Fruit fly (Drosophila melanogaster): ENCODE results near the gene Ype.

Gene Ype

dm6 chrX:13373239-13374153 lies 13.7 kb downstream of the Ype start (continued):
- TF ChIP-seq CG10209 (GFP tag; optimal IDR thresholded peaks at IDR 0.05) (peak; percentile 86), btn (GFP tag; optimal IDR thresholded peaks at IDR 0.05) (no peak), sim (GFP tag; IDR thresholded peaks at IDR 0.05) (peak; percentile 59; the same call in 1 of the 2 replicates), CG6654 (GFP tag; optimal IDR thresholded peaks at IDR 0.05) (peak; percentile 3), Fer1 (GFP tag; optimal IDR thresholded peaks at IDR 0.05) (peak; percentile 86), bbx (GFP tag; IDR thresholded peaks at IDR 0.05; ENCODE audit: partially characterized antibody) (no peak), CG8281 (tag; optimal IDR thresholded peaks at IDR 0.05) (peak; percentile 18), Atf-2 (GFP tag; optimal IDR thresholded peaks at IDR 0.05) (peak; percentile 6), Scr (GFP tag; IDR thresholded peaks at IDR 0.05; ENCODE audit: partially characterized antibody) (no peak), cad (GFP tag; optimal IDR thresholded peaks at IDR 0.05) (no peak), Dek (tag; optimal IDR thresholded peaks at IDR 0.05) (peak; percentile 81), Stat92E (GFP tag; optimal IDR thresholded peaks at IDR 0.05) (peak in 1 of 3 experiments; percentile 33), Jarid2 (GFP tag; optimal IDR thresholded peaks at IDR 0.05) (peak; percentile 58), cg (GFP tag; optimal IDR thresholded peaks at IDR 0.05) (peak; percentile 55), Hmx (GFP tag; optimal IDR thresholded peaks at IDR 0.05) (no peak), lab (GFP tag; optimal IDR thresholded peaks at IDR 0.05) (peak; percentile 93), Opbp (GFP tag; IDR thresholded peaks at IDR 0.05; ENCODE audit: partially characterized antibody) (no peak), Doc2 (GFP tag; IDR thresholded peaks at IDR 0.05) (no peak), abd-A (tag; optimal IDR thresholded peaks at IDR 0.05) (peak; percentile 36), HLHmδ (GFP tag; optimal IDR thresholded peaks at IDR 0.05) (no peak), CG7839 (tag; optimal IDR thresholded peaks at IDR 0.05) (peak; percentile 79), mld (GFP tag; IDR thresholded peaks at IDR 0.05; ENCODE audit: partially characterized antibody) (no peak), CG2678 (tag; optimal IDR thresholded peaks at IDR 0.05) (peak; percentile 80), tx (GFP tag; optimal IDR thresholded peaks at IDR 0.05) (no peak), CG14441 (GFP tag; IDR thresholded peaks at IDR 0.05) (peak; percentile 86), CG11723 (GFP tag; optimal IDR thresholded peaks at IDR 0.05) (peak; percentile 77), CG1024 (GFP tag; IDR thresholded peaks at IDR 0.05) (peak; percentile 61; the same call in 1 of the 2 replicates), gt (GFP tag; IDR thresholded peaks at IDR 0.05) (no peak), en (GFP tag; optimal IDR thresholded peaks at IDR 0.05) (no peak), CG13296 (GFP tag; optimal IDR thresholded peaks at IDR 0.05) (peak; percentile 77), gcm (GFP tag; optimal IDR thresholded peaks at IDR 0.05) (peak; percentile 84), Hand (GFP tag; optimal IDR thresholded peaks at IDR 0.05) (peak; percentile 67), CG9727 (GFP tag; optimal IDR thresholded peaks at IDR 0.05) (peak; percentile 86), Elba2 (GFP tag; optimal IDR thresholded peaks at IDR 0.05) (no peak), croc (GFP tag; conservative IDR thresholded peaks at IDR 0.05) (peak; percentile 43; the same call in 1 of the 3 replicates), usp (GFP tag; optimal IDR thresholded peaks at IDR 0.05) (no peak), CG16815 (GFP tag; optimal IDR thresholded peaks at IDR 0.05) (peak; percentile 64), CG12236 (GFP tag; optimal IDR thresholded peaks at IDR 0.05) (no peak), CG9932 (GFP tag; IDR thresholded peaks at IDR 0.05) (peak; percentile 82), bab2 (GFP tag; optimal IDR thresholded peaks at IDR 0.05) (peak; percentile 36), CG11456 (GFP tag; IDR thresholded peaks at IDR 0.05) (peak; percentile 82), ssp (GFP tag; IDR thresholded peaks at IDR 0.05) (peak; percentile 64), Hsf (GFP tag; optimal IDR thresholded peaks at IDR 0.05) (peak; percentile 68), CG2129 (GFP tag; IDR thresholded peaks at IDR 0.05; ENCODE audit: partially characterized antibody) (no peak), CG9437 (GFP tag; optimal IDR thresholded peaks at IDR 0.05) (peak; percentile 78), dm (GFP tag; optimal IDR thresholded peaks at IDR 0.05) (no peak), jigr1 (GFP tag; IDR thresholded peaks at IDR 0.05) (peak; percentile 44; the same call in 1 of the 3 replicates), CG32772 (GFP tag; IDR thresholded peaks at IDR 0.05) (peak; percentile 79)
